Worm (Caenorhabditis elegans) whole organism, L4 larva: ENCODE measurements around the gene C02B8.3.

Source experiments
- ceh-32 ChIP-seq: sonication (generic microtip); optimal IDR thresholded peaks from 2 replicates; lab custom pipeline; 2016; ENCODE audit warnings: mild to moderate bottlenecking, missing genetic modification characterization, missing compliant biosample characterization; ENCODE audit not compliant: poor library complexity
- ces-1 ChIP-seq: fragments of 150-350 bp; sonication (generic microtip); optimal IDR thresholded peaks from 4 replicates; lab custom pipeline; 2014; ENCODE audit warnings: missing biosample characterization, missing genetic modification reagents, missing genetic modification characterization
- dmd-9 ChIP-seq: fragments of 200-800 bp; sonication (Bioruptor generic); IDR thresholded peaks from 2 replicates; pipeline ENCODE4 v1.3.6; 2022; ENCODE audit warnings: missing genetic modification reagents, missing genetic modification characterization, missing compliant biosample characterization
- fkh-10 ChIP-seq: fragments of 150-350 bp; optimal IDR thresholded peaks from 2 replicates; lab custom pipeline; 2014; ENCODE audit warnings: missing biosample characterization, missing genetic modification reagents, missing genetic modification characterization
- lin-13 ChIP-seq: fragments of 150-350 bp; optimal IDR thresholded peaks from 2 replicates; lab custom pipeline; 2014; ENCODE audit warnings: missing biosample characterization, missing genetic modification reagents, missing genetic modification characterization
- lin-29 ChIP-seq: fragments of 200-800 bp; sonication (Bioruptor generic); IDR thresholded peaks from 2 replicates; pipeline ENCODE4 v1.3.6; 2022; ENCODE audit warnings: missing genetic modification reagents, missing genetic modification characterization, missing compliant biosample characterization
- nhr-11 ChIP-seq: fragments of 150-350 bp; optimal IDR thresholded peaks from 2 replicates; lab custom pipeline; 2014; ENCODE audit warnings: missing biosample characterization, missing genetic modification characterization

DNA sequence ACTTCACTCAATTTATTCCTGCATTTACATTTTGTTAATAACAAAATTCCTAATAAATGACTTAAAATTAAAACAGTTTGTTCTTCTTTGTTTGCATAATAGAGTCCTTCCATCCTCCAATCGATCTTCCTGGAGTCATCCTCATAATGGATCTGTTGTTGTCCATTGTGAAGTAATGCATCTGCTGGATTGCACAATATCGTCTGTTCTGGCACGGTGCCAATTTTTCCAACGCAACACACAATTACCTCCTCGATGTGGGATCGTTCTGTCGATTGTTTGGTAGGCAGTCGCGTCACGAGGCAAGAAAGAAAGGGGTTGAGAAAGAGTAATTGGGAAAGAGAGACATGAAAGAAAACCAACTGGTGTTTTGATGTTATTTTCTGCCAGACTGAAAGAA, 20.8 kb downstream of the C02B8.3 start:
- TF ChIP-seq lin-13 (GFP tag; lab: Kevin White, UChicago): no peak
- no peak for TF ChIP-seq ces-1 (GFP tag; lab: Kevin White, UChicago)
- TF ChIP-seq nhr-11 (tag; lab: Kevin White, UChicago): no peak
- no peak for TF ChIP-seq lin-29 (GFP tag; lab: Robert Waterston, UW)
- no peak for TF ChIP-seq fkh-10 (GFP tag; lab: Kevin White, UChicago)
- no peak for TF ChIP-seq dmd-9 (GFP tag; lab: Robert Waterston, UW)
- no peak for TF ChIP-seq ceh-32
